Fruit fly (Drosophila melanogaster): ENCODE results near the gene CG31809.

dm6 chr2L:16839665-16840064, 18.8 kb downstream of the CG31809 start:
- TF ChIP-seq CG16779 (tag; optimal IDR thresholded peaks at IDR 0.05) (no peak), Met (GFP tag; optimal IDR thresholded peaks at IDR 0.05) (no peak), pdm3 (GFP tag; optimal IDR thresholded peaks at IDR 0.05) (no peak), CG1621 (tag; optimal IDR thresholded peaks at IDR 0.05) (no peak), Hr39 (GFP tag; optimal IDR thresholded peaks at IDR 0.05) (no peak), OdsH (GFP tag; optimal IDR thresholded peaks at IDR 0.05) (no peak)

All from whole organism, prepupa.